Worm (Caenorhabditis elegans): ENCODE results near the gene ZC204.13.

ZC204.13 gene

ce11 chrII:1621795-1622194, 39.0 kb downstream of the ZC204.13 start:
- TF ChIP-seq nhr-80 (tag; optimal IDR thresholded peaks at IDR 0.05) (peak; percentile 5), hlh-12 (tag; optimal IDR thresholded peaks at IDR 0.05) (no peak)

- no peak for TF ChIP-seq tbx-9 (tag; optimal IDR thresholded peaks at IDR 0.05; ENCODE audit: borderline replicate concordance)
- no peak for TF ChIP-seq let-526 (GFP tag; IDR thresholded peaks at IDR 0.05)
Observed at ce11 chrII:1621180-1621579, 39.6 kb downstream of the ZC204.13 start, which contains the start of gene fbxa-158. TSS of gene fbxa-158 (minus strand) at chrII:1621280.

- TF ChIP-seq snpc-3.4 (tag; optimal IDR thresholded peaks at IDR 0.05) (no peak), ceh-40 (GFP tag; IDR thresholded peaks at IDR 0.05) (no peak), T07F8.4 (tag; optimal IDR thresholded peaks at IDR 0.05) (no peak), dox-1 (GFP tag; IDR thresholded peaks at IDR 0.05) (no peak), athp-1 (tag; optimal IDR thresholded peaks at IDR 0.05) (no peak), K12H6.12 (tag; optimal IDR thresholded peaks at IDR 0.05) (no peak), sptf-2 (GFP tag; optimal IDR thresholded peaks at IDR 0.05) (no peak), cebp-2 (GFP tag; IDR thresholded peaks at IDR 0.05) (no peak)
Observed at ce11 chrII:1618948-1619347, 41.8 kb downstream of the ZC204.13 start, which contains the start of gene fbxa-166. TSS of gene fbxa-166 (minus strand) at chrII:1619048.

- TF ChIP-seq F22D6.2 (tag; optimal IDR thresholded peaks at IDR 0.05) (no peak), egl-18 (GFP tag; IDR thresholded peaks at IDR 0.05) (no peak), egl-44 (GFP tag; IDR thresholded peaks at IDR 0.05) (no peak), let-526 (GFP tag; IDR thresholded peaks at IDR 0.05) (no peak)
Observed at ce11 chrII:1616382-1616781, 44.4 kb downstream of the ZC204.13 start, which contains the start of gene fbxa-165. TSS of gene fbxa-165 (minus strand) at chrII:1616482.

ce11 chrII:1613972-1614371, 46.8 kb downstream of the ZC204.13 start, which contains the start of gene fbxa-164:
TSS of gene fbxa-164 (minus strand) at chrII:1614072.
- TF ChIP-seq madf-10 (tag; optimal IDR thresholded peaks at IDR 0.05) (no peak), die-1 (tag; optimal IDR thresholded peaks at IDR 0.05) (no peak)

ce11 chrII:1610630-1611029, 50.2 kb downstream of the ZC204.13 start, which contains the start of gene fbxa-163:
TSS of gene fbxa-163 (minus strand) at chrII:1610730.
- TF ChIP-seq die-1 (tag; optimal IDR thresholded peaks at IDR 0.05) (no peak), let-607 (tag; optimal IDR thresholded peaks at IDR 0.05) (no peak), ceh-100 (GFP tag; IDR thresholded peaks at IDR 0.05) (no peak), snpc-1.1 (tag; optimal IDR thresholded peaks at IDR 0.05; ENCODE audit: insufficient read depth) (no peak), akir-1 (GFP tag; optimal IDR thresholded peaks at IDR 0.05) (no peak), egl-18 (GFP tag; IDR thresholded peaks at IDR 0.05) (no peak), Y79H2A.3 (GFP tag; conservative IDR thresholded peaks at IDR 0.05) (no peak)
